Worm (Caenorhabditis elegans) whole organism, late embryonic: ENCODE data around the gene arl-1.

Source experiments
- C38D4.7 ChIP-seq: fragments of 200-800 bp; sonication (Bioruptor generic); optimal IDR thresholded peaks from 2 replicates; lab custom pipeline; 2018; ENCODE audit warnings: mild to moderate bottlenecking, missing genetic modification characterization, moderate library complexity, missing compliant biosample characterization
- K02D7.2 ChIP-seq: sonication (generic microtip); optimal IDR thresholded peaks from 2 replicates; lab custom pipeline; 2017; ENCODE audit warnings: mild to moderate bottlenecking, missing genetic modification characterization, missing compliant biosample characterization
- T23F11.4 ChIP-seq: fragments of 200-800 bp; sonication (Bioruptor generic); optimal IDR thresholded peaks from 2 replicates; lab custom pipeline; 2018; ENCODE audit warnings: mild to moderate bottlenecking, missing genetic modification characterization, missing compliant biosample characterization
- Y22D7AL.16 ChIP-seq: sonication (generic microtip); optimal IDR thresholded peaks from 2 replicates; lab custom pipeline; 2016; ENCODE audit warnings: missing genetic modification characterization, missing compliant biosample characterization
- ceh-18 ChIP-seq: sonication (generic microtip); optimal IDR thresholded peaks from 2 replicates; lab custom pipeline; 2016; ENCODE audit warnings: missing genetic modification characterization, missing compliant biosample characterization
- ceh-31 ChIP-seq: sonication (generic microtip); optimal IDR thresholded peaks from 2 replicates; lab custom pipeline; 2016; ENCODE audit warnings: missing genetic modification characterization, missing compliant biosample characterization
- ceh-45 ChIP-seq: fragments of 200-800 bp; sonication (Bioruptor generic); IDR thresholded peaks from 2 replicates; pipeline ENCODE4 v1.3.6; 2022; ENCODE audit warnings: missing genetic modification reagents, missing genetic modification characterization, missing compliant biosample characterization
- ceh-6 ChIP-seq: fragments of 200-800 bp; sonication (Bioruptor generic); optimal IDR thresholded peaks from 2 replicates; lab custom pipeline; 2018; ENCODE audit warnings: mild to moderate bottlenecking, missing genetic modification characterization, missing compliant biosample characterization
- ceh-9 ChIP-seq: sonication (generic microtip); optimal IDR thresholded peaks from 2 replicates; lab custom pipeline; 2016; ENCODE audit warnings: mild to moderate bottlenecking, missing genetic modification characterization, inconsistent platforms, missing compliant biosample characterization
- dmd-4 ChIP-seq: sonication (generic microtip); optimal IDR thresholded peaks from 2 replicates; lab custom pipeline; 2016; ENCODE audit warnings: borderline replicate concordance, missing genetic modification characterization, missing compliant biosample characterization
- dve-1 ChIP-seq: sonication (generic microtip); optimal IDR thresholded peaks from 2 replicates; lab custom pipeline; 2017; ENCODE audit warnings: antibody characterized with exemption, mild to moderate bottlenecking, missing genetic modification characterization, missing compliant biosample characterization
- elt-4 ChIP-seq: sonication (generic microtip); optimal IDR thresholded peaks from 2 replicates; lab custom pipeline; 2016; ENCODE audit warnings: missing genetic modification characterization, missing compliant biosample characterization
- ets-4 ChIP-seq: sonication (generic microtip); optimal IDR thresholded peaks from 2 replicates; lab custom pipeline; 2016; ENCODE audit warnings: missing genetic modification characterization, missing compliant biosample characterization
- eyg-1 ChIP-seq: sonication (generic microtip); optimal IDR thresholded peaks from 2 replicates; lab custom pipeline; 2016; ENCODE audit warnings: missing genotype, missing genetic modification characterization, missing compliant biosample characterization
- fax-1 ChIP-seq: sonication (generic microtip); optimal IDR thresholded peaks from 2 replicates; lab custom pipeline; 2016; ENCODE audit warnings: missing genotype, missing genetic modification characterization, missing compliant biosample characterization
- hlh-30 ChIP-seq: sonication (generic microtip); optimal IDR thresholded peaks from 2 replicates; lab custom pipeline; 2017; ENCODE audit warnings: antibody characterized with exemption, missing genetic modification characterization, missing compliant biosample characterization; ENCODE audit not compliant: insufficient read depth
- hlh-8 ChIP-seq: sonication (generic microtip); optimal IDR thresholded peaks from 2 replicates; lab custom pipeline; 2016; ENCODE audit warnings: missing genotype, missing genetic modification characterization, missing compliant biosample characterization
- lim-6 ChIP-seq: sonication (generic microtip); optimal IDR thresholded peaks from 2 replicates; lab custom pipeline; 2016; ENCODE audit warnings: missing genetic modification characterization, missing compliant biosample characterization
- madf-2 ChIP-seq: sonication (generic microtip); optimal IDR thresholded peaks from 2 replicates; lab custom pipeline; 2017; ENCODE audit warnings: missing genetic modification characterization, missing compliant biosample characterization
- nhr-11 ChIP-seq: fragments of 150-350 bp; optimal IDR thresholded peaks from 2 replicates; lab custom pipeline; 2014; ENCODE audit warnings: missing biosample characterization, missing genetic modification characterization
- nhr-232 ChIP-seq: sonication (generic microtip); optimal IDR thresholded peaks from 2 replicates; lab custom pipeline; 2016; ENCODE audit warnings: missing genetic modification characterization, missing compliant biosample characterization
- npax-4 ChIP-seq: sonication (generic microtip); optimal IDR thresholded peaks from 2 replicates; lab custom pipeline; 2016; ENCODE audit warnings: missing genetic modification characterization, missing compliant biosample characterization
- odd-2 ChIP-seq: sonication (generic microtip); optimal IDR thresholded peaks from 2 replicates; lab custom pipeline; 2017; ENCODE audit warnings: antibody characterized with exemption, mild to moderate bottlenecking, missing genetic modification characterization, missing compliant biosample characterization
- pax-1 ChIP-seq: fragments of 150-350 bp; optimal IDR thresholded peaks from 2 replicates; lab custom pipeline; 2014; ENCODE audit warnings: missing biosample characterization, missing genetic modification characterization
- pha-2 ChIP-seq: sonication (generic microtip); optimal IDR thresholded peaks from 2 replicates; lab custom pipeline; 2017; ENCODE audit warnings: mild to moderate bottlenecking, missing genetic modification characterization, missing compliant biosample characterization
- pros-1 ChIP-seq: fragments of 150-350 bp; optimal IDR thresholded peaks from 2 replicates; lab custom pipeline; 2014; ENCODE audit warnings: missing biosample characterization, missing genetic modification reagents, missing genetic modification characterization
- sox-2 ChIP-seq: fragments of 200-800 bp; sonication (Bioruptor generic); IDR thresholded peaks from 2 replicates; pipeline ENCODE4 v1.3.6; 2022; ENCODE audit warnings: missing genetic modification reagents, missing genetic modification characterization, missing compliant biosample characterization
- syd-9 ChIP-seq: sonication (generic microtip); optimal IDR thresholded peaks from 2 replicates; lab custom pipeline; 2016; ENCODE audit warnings: mild to moderate bottlenecking, missing genetic modification characterization, moderate library complexity, missing compliant biosample characterization
- tbx-2 ChIP-seq: sonication (generic microtip); optimal IDR thresholded peaks from 2 replicates; lab custom pipeline; 2016; ENCODE audit warnings: missing genetic modification characterization, missing compliant biosample characterization
- tbx-7 ChIP-seq: sonication (generic microtip); optimal IDR thresholded peaks from 2 replicates; lab custom pipeline; 2016; ENCODE audit warnings: missing genotype, missing genetic modification characterization, missing compliant biosample characterization
- ttx-3 ChIP-seq: sonication (generic microtip); optimal IDR thresholded peaks from 2 replicates; lab custom pipeline; 2016; ENCODE audit warnings: missing genetic modification reagents, missing genetic modification characterization, missing compliant biosample characterization
- unc-3 ChIP-seq, 2 experiments: fragments of 200-800 bp in 1 of 2; sonication (Bioruptor generic) in 1 of 2; sonication (generic microtip) in 1 of 2; conservative IDR thresholded peaks in 1 of 2; optimal IDR thresholded peaks in 1 of 2; 2 replicates each; pipeline versions ENCODE4 v1.3.6 to Lab custom; 2016 to 2022; ENCODE audit warnings: missing compliant biosample characterization in 2 of 2, missing genetic modification characterization in 2 of 2, missing genetic modification reagents in 1 of 2
- unc-42 ChIP-seq: sonication (generic microtip); optimal IDR thresholded peaks from 2 replicates; lab custom pipeline; 2016; ENCODE audit warnings: missing genotype, missing genetic modification characterization, missing compliant biosample characterization
- zip-5 ChIP-seq: sonication (generic microtip); optimal IDR thresholded peaks from 2 replicates; lab custom pipeline; 2016; ENCODE audit warnings: missing genetic modification characterization, missing compliant biosample characterization
- ztf-16 ChIP-seq: sonication (generic microtip); optimal IDR thresholded peaks from 2 replicates; lab custom pipeline; 2017; ENCODE audit warnings: missing genetic modification characterization, missing compliant biosample characterization

arl-1 gene

ce11 chrII:8611330-8611729 lies 29.5 kb downstream of the arl-1 start:
- TF ChIP-seq unc-42, result peak; percentile 53
- no peak for TF ChIP-seq odd-2 (tag; lab: Kevin White, UChicago)

- TF ChIP-seq Y22D7AL.16 (no peak), pros-1 (tag; lab: Kevin White, UChicago) (no peak), C38D4.7 (no peak), elt-4 (tag; lab: Kevin White, UChicago) (no peak), hlh-30 (tag; lab: Kevin White, UChicago) (no peak), dve-1 (tag; lab: Kevin White, UChicago) (no peak), ceh-6 (GFP tag; lab: Kevin White, UChicago) (no peak), sox-2 (GFP tag; lab: Robert Waterston, UW) (no peak), syd-9 (tag; lab: Kevin White, UChicago) (no peak), K02D7.2 (tag; lab: Kevin White, UChicago) (no peak), nhr-232 (tag; lab: Kevin White, UChicago) (no peak), T23F11.4 (GFP tag; lab: Kevin White, UChicago) (no peak), ztf-16 (tag; lab: Kevin White, UChicago) (no peak), ets-4 (tag; lab: Kevin White, UChicago) (no peak), ttx-3 (no peak)
Measured at ce11 chrII:8612470-8612869, 30.7 kb downstream of the arl-1 start, which contains the start of gene T22C8.1. Gene T22C8.1, plus strand, starts transcription at chrII:8612770.

- TF ChIP-seq Y22D7AL.16, result no peak
- no peak for TF ChIP-seq pax-1 (tag; lab: Kevin White, UChicago)
- no peak for TF ChIP-seq dve-1 (tag; lab: Kevin White, UChicago)
- no peak for TF ChIP-seq tbx-2
- TF ChIP-seq eyg-1 (tag; lab: Kevin White, UChicago), result no peak
- TF ChIP-seq unc-42, result no peak
- TF ChIP-seq ceh-31 (tag; lab: Kevin White, UChicago), result no peak
- TF ChIP-seq syd-9 (tag; lab: Kevin White, UChicago), result no peak
- TF ChIP-seq fax-1 (tag; lab: Kevin White, UChicago), result no peak
- TF ChIP-seq npax-4 (tag; lab: Kevin White, UChicago), result no peak
- TF ChIP-seq ceh-18, result no peak
- TF ChIP-seq dmd-4, result no peak
- TF ChIP-seq ceh-45 (GFP tag; lab: Robert Waterston, UW), result no peak
- no peak for TF ChIP-seq lim-6
- TF ChIP-seq C38D4.7, result no peak
- no peak for TF ChIP-seq hlh-8 (tag; lab: Kevin White, UChicago)
Measured at ce11 chrII:8616155-8616554, 34.4 kb downstream of the arl-1 start.

- no peak for TF ChIP-seq dmd-4
Measured at ce11 chrII:8617516-8617915, 35.7 kb downstream of the arl-1 start, which contains the start of gene chhy-1. Gene chhy-1, minus strand, starts transcription at chrII:8617616.

ce11 chrII:8621883-8622282 lies 40.1 kb downstream of the arl-1 start, which contains the start of gene T22C8.3:
Gene T22C8.3, minus strand, starts transcription at chrII:8621983.
- TF ChIP-seq ceh-6 (GFP tag; lab: Kevin White, UChicago), result no peak
- TF ChIP-seq syd-9 (tag; lab: Kevin White, UChicago), result no peak
- no peak for TF ChIP-seq zip-5 (tag; lab: Kevin White, UChicago)
- no peak for TF ChIP-seq dve-1 (tag; lab: Kevin White, UChicago)
- no peak for TF ChIP-seq pha-2
- no peak for TF ChIP-seq tbx-7 (tag; lab: Kevin White, UChicago)
- TF ChIP-seq ceh-9, result no peak
- no peak for TF ChIP-seq fax-1 (tag; lab: Kevin White, UChicago)
- no peak for TF ChIP-seq nhr-11 (tag; lab: Kevin White, UChicago)
- TF ChIP-seq sox-2 (GFP tag; lab: Robert Waterston, UW), result no peak
- no peak for TF ChIP-seq unc-3 (GFP tag; conservative IDR thresholded peaks at IDR 0.05; lab: Robert Waterston, UW)
- TF ChIP-seq unc-3 (tag; optimal IDR thresholded peaks at IDR 0.05; lab: Kevin White, UChicago), result no peak
- no peak for TF ChIP-seq madf-2 (tag; lab: Kevin White, UChicago)
